Fruit fly (Drosophila melanogaster): ENCODE results near the gene Adss.

Gene Adss

DNA sequence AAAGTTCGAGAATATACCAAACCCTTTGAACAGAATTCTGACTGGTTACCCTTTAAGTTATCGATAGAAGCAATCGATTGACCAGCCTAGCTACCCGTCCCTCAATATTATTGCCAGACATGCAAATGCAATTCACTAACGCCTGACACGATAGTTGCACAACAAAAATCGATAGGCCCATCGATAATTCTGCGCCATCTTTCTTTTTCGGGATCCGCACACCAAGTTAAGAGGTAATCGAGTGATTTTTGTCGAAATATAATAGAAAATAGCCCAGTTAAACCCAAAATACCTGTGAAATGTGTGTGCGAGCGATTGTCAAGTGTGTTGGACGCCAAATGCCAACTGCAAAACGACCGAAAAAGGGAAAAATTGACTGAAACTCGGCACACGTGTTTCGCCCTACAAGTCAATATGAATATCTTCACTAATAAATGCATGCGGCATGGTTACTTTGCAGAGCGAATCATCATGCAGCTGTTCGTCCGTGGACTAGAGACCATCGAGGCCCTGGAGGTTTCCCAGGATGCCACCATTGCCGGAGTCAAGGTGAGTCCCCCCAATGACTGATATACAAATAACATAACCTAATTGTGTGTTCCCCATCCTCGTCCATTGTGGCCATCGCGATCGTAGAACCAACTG, 20.1 kb upstream of the Adss start, which contains the start of gene RpS30 (continued):
- TF ChIP-seq CG17829 (tag; optimal IDR thresholded peaks at IDR 0.05): peak; percentile 77
- no peak for TF ChIP-seq CG10462 (GFP tag; optimal IDR thresholded peaks at IDR 0.05)
- no peak for TF ChIP-seq Gsc (GFP tag; IDR thresholded peaks at IDR 0.05)
- peak; percentile 59 for TF ChIP-seq Fer1 (GFP tag; optimal IDR thresholded peaks at IDR 0.05)
- peak; percentile 71 for TF ChIP-seq Rfx (GFP tag; IDR thresholded peaks at IDR 0.05)
- no peak for TF ChIP-seq Deaf1 (tag; optimal IDR thresholded peaks at IDR 0.05)
- no peak for TF ChIP-seq org-1 (GFP tag; optimal IDR thresholded peaks at IDR 0.05)
- TF ChIP-seq row (GFP tag; IDR thresholded peaks at IDR 0.05): peak; percentile 47; the same call in 2 of the 3 replicates
- TF ChIP-seq ttk (GFP tag; IDR thresholded peaks at IDR 0.05): no peak
- no peak for TF ChIP-seq ssp (GFP tag; IDR thresholded peaks at IDR 0.05)
- no peak for TF ChIP-seq sens-2 (GFP tag; IDR thresholded peaks at IDR 0.05)
- peak; percentile 81 for TF ChIP-seq CG8281 (tag; optimal IDR thresholded peaks at IDR 0.05)
- TF ChIP-seq CG4730 (GFP tag; IDR thresholded peaks at IDR 0.05): no peak
- TF ChIP-seq Side (GFP tag; optimal IDR thresholded peaks at IDR 0.05): no peak
- TF ChIP-seq CG6254 (GFP tag; optimal IDR thresholded peaks at IDR 0.05): no peak
- no peak for TF ChIP-seq otp (GFP tag; IDR thresholded peaks at IDR 0.05)
- TF ChIP-seq CoRest (tag; optimal IDR thresholded peaks at IDR 0.05): peak; percentile 68
- TF ChIP-seq salm (tag; optimal IDR thresholded peaks at IDR 0.05): peak; percentile 26
- TF ChIP-seq fru (optimal IDR thresholded peaks at IDR 0.05): no peak
- no peak for TF ChIP-seq al (GFP tag; IDR thresholded peaks at IDR 0.05)
- no peak for TF ChIP-seq CG11696 (GFP tag; IDR thresholded peaks at IDR 0.05)
- peak; percentile 5 for TF ChIP-seq CG18619 (GFP tag; optimal IDR thresholded peaks at IDR 0.05)
- no peak for TF ChIP-seq danr (GFP tag; IDR thresholded peaks at IDR 0.05)
- no peak; the same call in 2 of the 3 replicates for TF ChIP-seq H15 (GFP tag; IDR thresholded peaks at IDR 0.05)
- peak; percentile 87 for TF ChIP-seq zen2 (GFP tag; IDR thresholded peaks at IDR 0.05; ENCODE audit: partially characterized antibody)
- TF ChIP-seq Blimp-1 (GFP tag; optimal IDR thresholded peaks at IDR 0.05): no peak
- peak; percentile 52; the same call in 1 of the 2 replicates for TF ChIP-seq ranshi (GFP tag; IDR thresholded peaks at IDR 0.05)
- TF ChIP-seq CG14860 (GFP tag; IDR thresholded peaks at IDR 0.05; ENCODE audit: partially characterized antibody): peak; percentile 95
- TF ChIP-seq CG8944 (GFP tag; optimal IDR thresholded peaks at IDR 0.05): no peak
- no peak for TF ChIP-seq CG17385 (GFP tag; optimal IDR thresholded peaks at IDR 0.05)
- no peak for TF ChIP-seq fd96Cb (tag; optimal IDR thresholded peaks at IDR 0.05)
- TF ChIP-seq Rx (GFP tag; IDR thresholded peaks at IDR 0.05): no peak
- TF ChIP-seq NC2α (GFP tag; optimal IDR thresholded peaks at IDR 0.05): no peak
- TF ChIP-seq CG30431 (GFP tag; optimal IDR thresholded peaks at IDR 0.05): no peak
- peak; percentile 39 for TF ChIP-seq HLH54F (GFP tag; optimal IDR thresholded peaks at IDR 0.05)
- no peak for TF ChIP-seq CG8359 (GFP tag; optimal IDR thresholded peaks at IDR 0.05; ENCODE audit: borderline replicate concordance)
- TF ChIP-seq eyg (GFP tag; optimal IDR thresholded peaks at IDR 0.05): peak; percentile 36
- no peak for TF ChIP-seq Oli (tag; optimal IDR thresholded peaks at IDR 0.05)
- peak in 1 of 2 experiments; percentile 92 for TF ChIP-seq Pdp1 (GFP tag; optimal IDR thresholded peaks at IDR 0.05)
- peak; percentile 98 for TF ChIP-seq Bgb (GFP tag; IDR thresholded peaks at IDR 0.05; ENCODE audit: partially characterized antibody)
- TF ChIP-seq slp2 (GFP tag; optimal IDR thresholded peaks at IDR 0.05): peak; percentile 15
- TF ChIP-seq Eip74EF (GFP tag; optimal IDR thresholded peaks at IDR 0.05): peak in 1 of 2 experiments; percentile 4
- TF ChIP-seq CG15601 (tag; optimal IDR thresholded peaks at IDR 0.05): peak; percentile 55
- TF ChIP-seq CG5180 (GFP tag; optimal IDR thresholded peaks at IDR 0.05): no peak
- TF ChIP-seq vnd (GFP tag; IDR thresholded peaks at IDR 0.05; ENCODE audit: partially characterized antibody): peak; percentile 94
- TF ChIP-seq CG10209 (GFP tag; optimal IDR thresholded peaks at IDR 0.05): peak; percentile 9
- peak; percentile 4 for TF ChIP-seq repo (GFP tag; optimal IDR thresholded peaks at IDR 0.05)
- TF ChIP-seq BEAF-32 (GFP tag; optimal IDR thresholded peaks at IDR 0.05): peak; percentile 98
- no peak for TF ChIP-seq fd64A (GFP tag; optimal IDR thresholded peaks at IDR 0.05)
- no peak for TF ChIP-seq CG11247 (GFP tag; IDR thresholded peaks at IDR 0.05)
